Worm (Caenorhabditis elegans): Measurements from ENCODE around the gene oxy-4.

- TF ChIP-seq F13C5.2 (tag; optimal IDR thresholded peaks at IDR 0.05) (no peak), ama-1 (optimal IDR thresholded peaks at IDR 0.05) (no peak), ceh-13 (GFP tag; optimal IDR thresholded peaks at IDR 0.05) (no peak), scrt-1 (GFP tag; IDR thresholded peaks at IDR 0.05) (no peak), tbx-37 (GFP tag; conservative IDR thresholded peaks at IDR 0.05) (no peak), ceh-36 (tag; optimal IDR thresholded peaks at IDR 0.05) (no peak), aly-1 (tag; optimal IDR thresholded peaks at IDR 0.05) (no peak), B0310.2 (tag; optimal IDR thresholded peaks at IDR 0.05) (no peak), sea-1 (GFP tag; conservative IDR thresholded peaks at IDR 0.05) (no peak), ets-7 (tag; optimal IDR thresholded peaks at IDR 0.05) (no peak)
These were observed 24.8 kb upstream of the oxy-4 start for ce11 chrIII:5183372-5183771.
